Worm (Caenorhabditis elegans) whole organism, L3 larva: Measurements from ENCODE around the gene frpr-9.

ENCODE experiments used
- aly-2 ChIP-seq: fragments of 150-350 bp; optimal IDR thresholded peaks from 2 replicates; lab custom pipeline; 2014; ENCODE audit warnings: missing biosample characterization, missing genetic modification characterization
- ceh-82 ChIP-seq: fragments of 150-350 bp; optimal IDR thresholded peaks from 2 replicates; lab custom pipeline; 2014; ENCODE audit warnings: missing biosample characterization, missing genetic modification characterization
- elt-3 ChIP-seq, 3 experiments: fragments of 150-350 bp in 1 of 3; sonication (generic microtip) in 2 of 3; optimal IDR thresholded peaks; 2 replicates in 2 of 3; 4 replicates in 1 of 3; lab custom pipeline; 2014 to 2017; ENCODE audit warnings: missing biosample characterization in 3 of 3, missing genetic modification characterization in 3 of 3
- lin-15B ChIP-seq: fragments of 150-350 bp; optimal IDR thresholded peaks from 2 replicates; lab custom pipeline; 2014; ENCODE audit warnings: missing biosample characterization, missing genetic modification characterization
- nhr-237 ChIP-seq: fragments of 150-350 bp; optimal IDR thresholded peaks from 2 replicates; lab custom pipeline; 2014; ENCODE audit warnings: missing biosample characterization, missing genetic modification characterization
- nhr-67 ChIP-seq: fragments of 150-350 bp; optimal IDR thresholded peaks from 2 replicates; lab custom pipeline; 2014; ENCODE audit warnings: missing biosample characterization, missing genetic modification characterization
- tbx-2 ChIP-seq: sonication (generic microtip); optimal IDR thresholded peaks from 2 replicates; lab custom pipeline; 2016; ENCODE audit warnings: mild to moderate bottlenecking, missing genetic modification characterization, missing compliant biosample characterization

DNA sequence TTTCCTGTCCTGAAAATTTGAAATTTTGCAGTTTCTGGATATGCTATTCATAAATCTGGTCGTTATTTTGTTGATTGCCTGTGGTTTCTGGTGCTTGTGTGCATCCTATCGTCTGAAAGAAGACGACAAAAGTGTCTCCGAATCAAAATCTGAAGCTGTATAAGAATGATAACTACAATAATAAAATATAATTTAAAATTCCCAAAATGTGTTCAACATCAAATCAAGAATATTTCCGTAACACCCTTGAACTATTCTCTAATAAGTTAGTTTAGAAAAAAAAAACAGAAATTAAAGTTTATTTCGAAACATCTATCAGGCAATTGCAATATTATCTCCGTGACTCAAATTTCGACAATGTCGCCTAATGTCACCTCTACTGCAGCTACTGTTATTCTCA lies 48.6 kb downstream of the frpr-9 start, which contains the start of gene C45B11.8:
- TF ChIP-seq nhr-67 (tag; lab: Kevin White, UChicago) (no peak), ceh-82 (no peak), aly-2 (tag; lab: Kevin White, UChicago) (no peak), elt-3 (tag; optimal IDR thresholded peaks at IDR 0.05; lab: Kevin White, UChicago) (no peak), lin-15B (no peak), nhr-237 (tag; lab: Kevin White, UChicago) (no peak), tbx-2 (tag; lab: Kevin White, UChicago) (no peak)
